Worm (Caenorhabditis elegans) whole organism, L4 larva: ENCODE measurements around the gene cyn-7.

Experiments
- F44E2.7 ChIP-seq: fragments of 200-800 bp; sonication (Bioruptor generic); IDR thresholded peaks from 2 replicates; pipeline ENCODE4 v2.1.2; 2022; ENCODE audit warnings: missing genetic modification characterization, missing compliant biosample characterization
- Y105C5A.15 ChIP-seq: fragments of 200-800 bp; sonication (Bioruptor generic); IDR thresholded peaks from 2 replicates; pipeline ENCODE4 v1.3.6; 2022; ENCODE audit warnings: missing genetic modification characterization, missing compliant biosample characterization
- Y75B8A.6 ChIP-seq: fragments of 200-800 bp; sonication (Bioruptor generic); IDR thresholded peaks from 2 replicates; pipeline ENCODE4 v1.3.6; 2022; ENCODE audit warnings: missing genetic modification reagents, missing genetic modification characterization, missing compliant biosample characterization
- aha-1 ChIP-seq: fragments of 150-350 bp; peaks from one replicate; lab custom pipeline; 2014; ENCODE audit warnings: missing biosample characterization, missing genetic modification characterization
- aly-2 ChIP-seq: sonication (generic microtip); optimal IDR thresholded peaks from 2 replicates; lab custom pipeline; 2018; ENCODE audit warnings: missing biosample characterization, missing genetic modification characterization
- ama-1 ChIP-seq: fragments of 150-350 bp; optimal IDR thresholded peaks from 2 replicates; lab custom pipeline; 2014; ENCODE audit warnings: inconsistent platforms, mixed read lengths
- arid-1 ChIP-seq: fragments of 200-800 bp; sonication (Bioruptor generic); conservative IDR thresholded peaks from 2 replicates; pipeline ENCODE4 v1.3.6; 2022; ENCODE audit warnings: missing genetic modification reagents, missing genetic modification characterization, missing compliant biosample characterization
- ceh-20 ChIP-seq: fragments of 200-800 bp; sonication (Bioruptor generic); IDR thresholded peaks from 2 replicates; pipeline ENCODE4 v1.3.6; 2022; ENCODE audit warnings: missing genetic modification reagents, missing genetic modification characterization, missing compliant biosample characterization
- ceh-28 ChIP-seq: fragments of 150-350 bp; optimal IDR thresholded peaks from 2 replicates; lab custom pipeline; 2014; ENCODE audit warnings: missing biosample characterization, missing genetic modification reagents, missing genetic modification characterization
- ceh-32 ChIP-seq: sonication (generic microtip); optimal IDR thresholded peaks from 2 replicates; lab custom pipeline; 2016; ENCODE audit warnings: mild to moderate bottlenecking, missing genetic modification characterization, missing compliant biosample characterization; ENCODE audit not compliant: poor library complexity
- ces-1 ChIP-seq: fragments of 150-350 bp; sonication (generic microtip); optimal IDR thresholded peaks from 4 replicates; lab custom pipeline; 2014; ENCODE audit warnings: missing biosample characterization, missing genetic modification reagents, missing genetic modification characterization
- cey-2 ChIP-seq: sonication (generic microtip); optimal IDR thresholded peaks from 3 replicates; lab custom pipeline; 2017; ENCODE audit warnings: missing genetic modification characterization, mild to moderate bottlenecking, missing compliant biosample characterization, antibody characterized with exemption, borderline replicate concordance; ENCODE audit not compliant: insufficient read depth
- daf-16 ChIP-seq, 3 experiments: sonication (generic microtip); optimal IDR thresholded peaks; 2 replicates each; lab custom pipeline; 2016 to 2017; ENCODE audit warnings: missing genetic modification characterization in 3 of 3, missing genetic modification reagents in 3 of 3, mild to moderate bottlenecking in 2 of 3, missing compliant biosample characterization in 2 of 3, missing biosample characterization in 1 of 3, moderate library complexity in 1 of 3
- daf-8 ChIP-seq: fragments of 200-800 bp; sonication (Bioruptor generic); IDR thresholded peaks from 2 replicates; pipeline ENCODE4 v1.3.6; 2022; ENCODE audit warnings: missing genetic modification characterization, missing compliant biosample characterization
- dmd-8 ChIP-seq: fragments of 200-800 bp; sonication (Bioruptor generic); IDR thresholded peaks from 2 replicates; pipeline ENCODE4 v1.3.6; 2022; ENCODE audit warnings: missing genetic modification characterization, missing compliant biosample characterization
- dmd-9 ChIP-seq: fragments of 200-800 bp; sonication (Bioruptor generic); IDR thresholded peaks from 2 replicates; pipeline ENCODE4 v1.3.6; 2022; ENCODE audit warnings: missing genetic modification reagents, missing genetic modification characterization, missing compliant biosample characterization
- duxl-1 ChIP-seq: sonication (generic microtip); optimal IDR thresholded peaks from 2 replicates; lab custom pipeline; 2016; ENCODE audit warnings: mild to moderate bottlenecking, missing genetic modification characterization, moderate library complexity, missing compliant biosample characterization; ENCODE audit not compliant: poor library complexity
- dve-1 ChIP-seq: sonication (generic microtip); optimal IDR thresholded peaks from 2 replicates; lab custom pipeline; 2017; ENCODE audit warnings: antibody characterized with exemption, mild to moderate bottlenecking, missing genetic modification characterization, missing compliant biosample characterization; ENCODE audit not compliant: insufficient read depth
- egl-43 ChIP-seq: fragments of 200-800 bp; sonication (Bioruptor generic); IDR thresholded peaks from 2 replicates; pipeline ENCODE4 v1.3.6; 2022; ENCODE audit warnings: missing genetic modification reagents, missing genetic modification characterization, missing compliant biosample characterization
- fos-1 ChIP-seq: fragments of 150-350 bp; optimal IDR thresholded peaks from 2 replicates; lab custom pipeline; 2014; ENCODE audit warnings: missing biosample characterization, missing genetic modification characterization
- hif-1 ChIP-seq, 2 experiments: sonication (generic microtip); optimal IDR thresholded peaks; 2 replicates each; lab custom pipeline; 2016 to 2017; ENCODE audit warnings: missing compliant biosample characterization in 2 of 2, missing genetic modification characterization in 2 of 2, missing genetic modification reagents in 2 of 2, missing genotype in 2 of 2, mild to moderate bottlenecking in 1 of 2
- hlh-30 ChIP-seq: sonication (generic microtip); optimal IDR thresholded peaks from 2 replicates; lab custom pipeline; 2017; ENCODE audit warnings: antibody characterized with exemption, mild to moderate bottlenecking, missing genetic modification characterization, missing compliant biosample characterization; ENCODE audit not compliant: insufficient read depth
- jun-1 ChIP-seq: fragments of 150-350 bp; optimal IDR thresholded peaks from 2 replicates; lab custom pipeline; 2014; ENCODE audit warnings: missing biosample characterization, missing genetic modification reagents, missing genetic modification characterization
- lin-13 ChIP-seq: fragments of 150-350 bp; optimal IDR thresholded peaks from 2 replicates; lab custom pipeline; 2014; ENCODE audit warnings: missing biosample characterization, missing genetic modification reagents, missing genetic modification characterization
- lin-15B ChIP-seq: fragments of 150-350 bp; sonication (generic microtip); optimal IDR thresholded peaks from 3 replicates; lab custom pipeline; 2014; ENCODE audit warnings: missing biosample characterization, missing genetic modification characterization
- lin-39 ChIP-seq: fragments of 150-350 bp; optimal IDR thresholded peaks from 2 replicates; lab custom pipeline; 2014; ENCODE audit warnings: missing biosample characterization, missing genetic modification reagents, missing genetic modification characterization
- mdt-29 ChIP-seq: fragments of 200-800 bp; sonication (Bioruptor generic); IDR thresholded peaks from 2 replicates; pipeline ENCODE4 v1.3.6; 2022; ENCODE audit warnings: missing genetic modification reagents, missing genetic modification characterization, missing compliant biosample characterization
- mep-1 ChIP-seq: fragments of 150-350 bp; sonication (generic microtip); optimal IDR thresholded peaks from 3 replicates; lab custom pipeline; 2014; ENCODE audit warnings: missing biosample characterization, missing genetic modification characterization
- mes-2 ChIP-seq: sonication (generic microtip); optimal IDR thresholded peaks from 2 replicates; lab custom pipeline; 2016; ENCODE audit warnings: missing genotype, mild to moderate bottlenecking, missing genetic modification characterization, missing compliant biosample characterization; ENCODE audit not compliant: poor library complexity, severe bottlenecking
- mxl-2 ChIP-seq: fragments of 200-800 bp; sonication (Bioruptor generic); conservative IDR thresholded peaks from 2 replicates; pipeline ENCODE4 v1.3.6; 2022; ENCODE audit warnings: missing genetic modification reagents, missing genetic modification characterization, missing compliant biosample characterization
- nhr-11 ChIP-seq: fragments of 150-350 bp; optimal IDR thresholded peaks from 2 replicates; lab custom pipeline; 2014; ENCODE audit warnings: missing biosample characterization, missing genetic modification characterization
- nhr-25 ChIP-seq: sonication (generic microtip); optimal IDR thresholded peaks from 2 replicates; lab custom pipeline; 2017; ENCODE audit warnings: missing genetic modification characterization, mild to moderate bottlenecking, missing compliant biosample characterization, antibody characterized with exemption, moderate library complexity, borderline replicate concordance; ENCODE audit not compliant: insufficient read depth
- nhr-42 ChIP-seq: fragments of 200-800 bp; sonication (Bioruptor generic); IDR thresholded peaks from 2 replicates; pipeline ENCODE4 v1.3.6; 2022; ENCODE audit warnings: missing genetic modification characterization, missing compliant biosample characterization
- nhr-48 ChIP-seq: sonication (generic microtip); optimal IDR thresholded peaks from 2 replicates; lab custom pipeline; 2016; ENCODE audit warnings: mild to moderate bottlenecking, missing genetic modification characterization, missing compliant biosample characterization
- nhr-76 ChIP-seq: fragments of 150-350 bp; optimal IDR thresholded peaks from 2 replicates; lab custom pipeline; 2014; ENCODE audit warnings: missing biosample characterization, missing genetic modification characterization
- nhr-77 ChIP-seq: fragments of 150-350 bp; optimal IDR thresholded peaks from 2 replicates; lab custom pipeline; 2014; ENCODE audit warnings: missing biosample characterization, missing genetic modification characterization
- pha-4 ChIP-seq, 2 experiments: fragments of 150-350 bp in 1 of 2; fragments of 200-800 bp in 1 of 2; sonication (Bioruptor generic) in 1 of 2; IDR thresholded peaks in 1 of 2; optimal IDR thresholded peaks in 1 of 2; 2 replicates each; pipeline versions ENCODE4 v1.3.6 to Lab custom; 2014 to 2022; ENCODE audit warnings: missing genetic modification characterization in 2 of 2, missing genetic modification reagents in 2 of 2, missing biosample characterization in 1 of 2, missing compliant biosample characterization in 1 of 2
- php-3 ChIP-seq: fragments of 200-800 bp; sonication (Bioruptor generic); IDR thresholded peaks from 2 replicates; pipeline ENCODE4 v1.3.6; 2022; ENCODE audit warnings: missing genetic modification reagents, missing genetic modification characterization, missing compliant biosample characterization
- rbr-2 ChIP-seq: sonication (generic microtip); optimal IDR thresholded peaks from 2 replicates; lab custom pipeline; 2016; ENCODE audit warnings: missing genotype, missing genetic modification characterization, missing compliant biosample characterization
- saeg-2 ChIP-seq: fragments of 200-800 bp; sonication (Bioruptor generic); IDR thresholded peaks from 2 replicates; pipeline ENCODE4 v1.3.6; 2022; ENCODE audit warnings: missing genetic modification reagents, missing genetic modification characterization, missing compliant biosample characterization
- set-16 ChIP-seq: fragments of 200-800 bp; sonication (Bioruptor generic); IDR thresholded peaks from 2 replicates; pipeline ENCODE4 v1.3.6; 2022; ENCODE audit warnings: missing genetic modification reagents, missing genetic modification characterization, missing compliant biosample characterization
- skn-1 ChIP-seq: fragments of 150-350 bp; optimal IDR thresholded peaks from 2 replicates; lab custom pipeline; 2014; ENCODE audit warnings: missing biosample characterization, missing genetic modification characterization
- spr-3 ChIP-seq: fragments of 200-800 bp; sonication (Bioruptor generic); optimal IDR thresholded peaks from 2 replicates; lab custom pipeline; 2018; ENCODE audit warnings: mild to moderate bottlenecking, missing genetic modification characterization, missing compliant biosample characterization
- tag-97 ChIP-seq: fragments of 200-800 bp; sonication (Bioruptor generic); IDR thresholded peaks from 2 replicates; pipeline ENCODE4 v1.3.6; 2022; ENCODE audit warnings: missing genetic modification characterization, missing compliant biosample characterization
- unc-39 ChIP-seq: sonication (generic microtip); optimal IDR thresholded peaks from 2 replicates; lab custom pipeline; 2017; ENCODE audit warnings: missing biosample characterization, missing genetic modification characterization
- vab-7 ChIP-seq: fragments of 200-800 bp; sonication (Bioruptor generic); IDR thresholded peaks from 2 replicates; pipeline ENCODE4 v1.3.6; 2022; ENCODE audit warnings: missing genetic modification reagents, missing genetic modification characterization, missing compliant biosample characterization
- zag-1 ChIP-seq: fragments of 150-350 bp; optimal IDR thresholded peaks from 2 replicates; lab custom pipeline; 2014; ENCODE audit warnings: missing biosample characterization, missing genetic modification characterization
- zfp-2 ChIP-seq: sonication (generic microtip); optimal IDR thresholded peaks from 2 replicates; lab custom pipeline; 2016; ENCODE audit warnings: mild to moderate bottlenecking, missing genetic modification characterization, missing compliant biosample characterization
- ztf-11 ChIP-seq: fragments of 150-350 bp; optimal IDR thresholded peaks from 2 replicates; lab custom pipeline; 2014; ENCODE audit warnings: missing biosample characterization, missing genetic modification characterization
- ztf-7 ChIP-seq: fragments of 150-350 bp; optimal IDR thresholded peaks from 2 replicates; lab custom pipeline; 2014; ENCODE audit warnings: missing biosample characterization, missing genetic modification characterization

Gene cyn-7

DNA sequence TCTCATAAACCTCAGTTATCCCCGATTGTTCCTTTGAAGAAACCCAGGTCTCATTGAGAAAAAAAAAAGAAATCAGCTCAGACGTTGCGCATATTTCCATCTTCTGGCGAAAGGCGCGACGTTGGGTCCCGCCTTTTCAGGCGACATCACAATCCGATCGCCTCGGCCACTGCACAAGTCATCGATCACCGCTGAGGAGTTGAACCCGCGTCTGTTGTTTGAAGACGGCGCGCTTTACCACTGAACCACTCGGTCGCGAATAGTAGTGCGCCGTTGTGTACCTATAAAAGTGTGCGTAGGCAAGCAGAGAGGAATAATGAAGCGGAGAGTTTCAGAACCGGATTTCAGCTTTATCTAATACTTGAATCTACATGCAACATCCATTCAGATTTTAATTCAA is 3.7 kb upstream of the cyn-7 start, which contains the start of gene Y75B12B.11 (continued):
- no peak for TF ChIP-seq ces-1
- peak; percentile 78 for TF ChIP-seq hlh-30 (tag; lab: Kevin White, UChicago)
- peak; percentile 91 for TF ChIP-seq nhr-42 (GFP tag; lab: Robert Waterston, UW)
- TF ChIP-seq tag-97 (GFP tag; lab: Robert Waterston, UW) = no peak
- peak; percentile 98 for TF ChIP-seq aha-1
- TF ChIP-seq Y75B8A.6 (GFP tag; lab: Robert Waterston, UW) = peak; percentile 83; the same call in 1 of the 2 replicates
- TF ChIP-seq vab-7 (GFP tag; lab: Robert Waterston, UW) = peak; percentile 98
- no peak for TF ChIP-seq zag-1 (tag; lab: Kevin White, UChicago)
- peak; percentile 91 for TF ChIP-seq daf-8
- peak; percentile 55 for TF ChIP-seq nhr-11
- peak; percentile 93 for TF ChIP-seq mes-2 (tag; lab: Kevin White, UChicago)
- no peak for TF ChIP-seq ceh-28 (tag; lab: Kevin White, UChicago)
- no peak for TF ChIP-seq nhr-76 (tag; lab: Kevin White, UChicago)
- peak; percentile 93 for TF ChIP-seq lin-13 (GFP tag; lab: Kevin White, UChicago)
- TF ChIP-seq nhr-77 = peak; percentile 58
- no peak for TF ChIP-seq fos-1 (tag; lab: Kevin White, UChicago)
- TF ChIP-seq dve-1 (tag; lab: Kevin White, UChicago) = peak; percentile 93
- TF ChIP-seq daf-16 (GFP tag; optimal IDR thresholded peaks at IDR 0.05; lab: Kevin White, UChicago) = peak; percentile 88 to 98
- peak; percentile 84 for TF ChIP-seq daf-16 (tag; optimal IDR thresholded peaks at IDR 0.05; lab: Kevin White, UChicago)
- TF ChIP-seq dmd-9 (GFP tag; lab: Robert Waterston, UW) = peak; percentile 87
- TF ChIP-seq php-3 (GFP tag; lab: Robert Waterston, UW) = peak; percentile 93
- peak; percentile 65 for TF ChIP-seq ceh-32 (tag; lab: Kevin White, UChicago)
- TF ChIP-seq ama-1 (lab: Kevin White, UChicago) = peak; percentile 82
- TF ChIP-seq aly-2 (tag; lab: Kevin White, UChicago) = peak; percentile 92
- TF ChIP-seq nhr-48 (tag; lab: Kevin White, UChicago) = peak; percentile 83
- no peak for TF ChIP-seq cey-2 (tag; lab: Kevin White, UChicago)
- peak; percentile 42 for TF ChIP-seq ztf-7 (tag; lab: Kevin White, UChicago)
- TF ChIP-seq set-16 = peak; percentile 85
- no peak for TF ChIP-seq skn-1
- peak; percentile 66 for TF ChIP-seq zfp-2
- TF ChIP-seq dmd-8 (GFP tag; lab: Robert Waterston, UW) = peak; percentile 99
- TF ChIP-seq lin-15B (tag; lab: Kevin White, UChicago) = peak; percentile 34
- TF ChIP-seq mxl-2 (GFP tag; lab: Robert Waterston, UW) = peak; percentile 90
- TF ChIP-seq hif-1 (tag; optimal IDR thresholded peaks at IDR 0.05; lab: Kevin White, UChicago) = peak; percentile 39 to 66
- peak; percentile 93 for TF ChIP-seq spr-3 (GFP tag; lab: Kevin White, UChicago)
- peak; percentile 84 for TF ChIP-seq duxl-1 (tag; lab: Kevin White, UChicago)
- TF ChIP-seq Y105C5A.15 = peak; percentile 94
- TF ChIP-seq arid-1 (GFP tag; lab: Robert Waterston, UW) = peak; percentile 97
- TF ChIP-seq egl-43 (GFP tag; lab: Robert Waterston, UW) = peak; percentile 99
- peak; percentile 89 for TF ChIP-seq ceh-20 (GFP tag; lab: Robert Waterston, UW)
- peak; percentile 97 for TF ChIP-seq pha-4 (GFP tag; IDR thresholded peaks at IDR 0.05; lab: Robert Waterston, UW)
- no peak for TF ChIP-seq pha-4 (tag; optimal IDR thresholded peaks at IDR 0.05; lab: Kevin White, UChicago)
- peak; percentile 45 for TF ChIP-seq nhr-25
- peak; percentile 98 for TF ChIP-seq F44E2.7 (GFP tag; lab: Robert Waterston, UW)
- no peak for TF ChIP-seq unc-39
- TF ChIP-seq mdt-29 (GFP tag; lab: Robert Waterston, UW) = peak; percentile 79
- TF ChIP-seq ztf-11 = no peak
- peak; percentile 57 for TF ChIP-seq jun-1 (tag; lab: Kevin White, UChicago)
- TF ChIP-seq saeg-2 (GFP tag; lab: Robert Waterston, UW) = peak; percentile 92
- TF ChIP-seq mep-1 (tag; lab: Kevin White, UChicago) = peak; percentile 92
- TF ChIP-seq rbr-2 (tag; lab: Kevin White, UChicago) = peak; percentile 80
- no peak for TF ChIP-seq lin-39 (tag; lab: Kevin White, UChicago)
